Fruit fly (Drosophila melanogaster): ENCODE measurements around the gene Trm7-34.
A peak's percentile ranks its signal among the peaks of the same experiment; 100 is the strongest.

The Trm7-34 gene

DNA sequence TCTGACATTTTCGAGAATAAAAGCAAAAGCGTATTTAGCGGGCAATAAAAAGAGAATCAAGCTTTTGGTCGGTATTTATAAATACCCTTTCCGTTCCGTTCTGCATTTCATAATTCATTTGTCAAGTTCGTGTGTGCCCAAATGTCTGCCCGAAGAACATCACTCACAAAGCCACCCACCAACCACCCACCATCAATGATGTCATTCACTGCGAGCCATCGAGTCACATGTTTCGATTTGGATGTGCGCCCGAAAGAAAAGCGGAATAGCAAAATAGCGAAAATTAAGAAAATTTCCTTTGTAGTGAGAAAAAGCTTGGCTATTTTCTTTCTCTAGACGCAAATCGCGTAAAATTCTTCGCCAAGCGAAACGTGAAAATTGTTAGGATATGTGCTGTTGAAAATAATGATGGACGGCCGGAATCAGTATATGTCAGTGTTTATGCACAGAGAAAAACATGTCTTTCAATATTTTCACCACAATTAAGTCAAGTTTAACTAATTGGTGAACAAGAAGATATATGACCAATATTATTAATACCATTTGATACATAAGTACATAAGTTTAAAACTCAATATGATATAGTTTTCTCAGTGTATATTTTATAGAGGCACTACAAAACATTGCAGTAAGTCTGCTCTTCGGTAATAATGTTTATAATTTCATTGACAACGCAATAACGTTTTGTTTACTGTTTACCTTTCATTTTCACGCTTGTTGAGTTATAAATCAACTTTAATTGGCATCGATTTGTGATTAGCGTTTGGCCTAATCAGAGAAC, 17.6 kb upstream of the Trm7-34 start (continued):
- TF ChIP-seq CG6854 (GFP tag; optimal IDR thresholded peaks at IDR 0.05) (no peak), Hr4 (GFP tag; optimal IDR thresholded peaks at IDR 0.05) (peak; percentile 58), Sox102F (GFP tag; optimal IDR thresholded peaks at IDR 0.05) (peak; percentile 8), Eip78C (GFP tag) (peak; percentile 55), lz (GFP tag; optimal IDR thresholded peaks at IDR 0.05) (no peak), Sox14 (GFP tag; optimal IDR thresholded peaks at IDR 0.05) (peak; percentile 13), topi (GFP tag; optimal IDR thresholded peaks at IDR 0.05) (peak; percentile 23), Sox15 (GFP tag; optimal IDR thresholded peaks at IDR 0.05) (no peak), CG4318 (GFP tag; optimal IDR thresholded peaks at IDR 0.05) (no peak), OdsH (GFP tag; optimal IDR thresholded peaks at IDR 0.05) (peak; percentile 45), Eip93F (GFP tag; optimal IDR thresholded peaks at IDR 0.05) (no peak), fd85E (GFP tag; optimal IDR thresholded peaks at IDR 0.05) (no peak), CG8632 (GFP tag; optimal IDR thresholded peaks at IDR 0.05) (peak; percentile 43), CG31627 (GFP tag; optimal IDR thresholded peaks at IDR 0.05) (peak; percentile 48), CG11902 (GFP tag; optimal IDR thresholded peaks at IDR 0.05) (no peak), CG11762 (GFP tag; optimal IDR thresholded peaks at IDR 0.05; ENCODE audit: insufficient read depth) (no peak), net (GFP tag; optimal IDR thresholded peaks at IDR 0.05) (peak; percentile 40), Blimp-1 (GFP tag; optimal IDR thresholded peaks at IDR 0.05) (no peak), CG8319 (GFP tag; optimal IDR thresholded peaks at IDR 0.05) (no peak), Hr39 (GFP tag; optimal IDR thresholded peaks at IDR 0.05) (peak; percentile 30), CG16779 (tag; optimal IDR thresholded peaks at IDR 0.05) (no peak), CG3032 (tag; optimal IDR thresholded peaks at IDR 0.05) (peak; percentile 4)

- TF ChIP-seq CG34406 (GFP tag; optimal IDR thresholded peaks at IDR 0.05) (no peak), achi (GFP tag; optimal IDR thresholded peaks at IDR 0.05) (no peak), Sox102F (GFP tag; optimal IDR thresholded peaks at IDR 0.05) (no peak), CG11294 (GFP tag; IDR thresholded peaks at IDR 0.05) (no peak), cyc (GFP tag; optimal IDR thresholded peaks at IDR 0.05) (no peak), Eip75B (GFP tag; optimal IDR thresholded peaks at IDR 0.05) (no peak), CG10669 (GFP tag; optimal IDR thresholded peaks at IDR 0.05) (no peak), pdm3 (GFP tag; optimal IDR thresholded peaks at IDR 0.05) (no peak), Hr39 (GFP tag; optimal IDR thresholded peaks at IDR 0.05) (no peak), Hr4 (GFP tag; optimal IDR thresholded peaks at IDR 0.05) (no peak), net (GFP tag; optimal IDR thresholded peaks at IDR 0.05) (no peak), Lpt (GFP tag; optimal IDR thresholded peaks at IDR 0.05) (no peak), CG16779 (tag; optimal IDR thresholded peaks at IDR 0.05) (no peak), Blimp-1 (GFP tag; optimal IDR thresholded peaks at IDR 0.05) (no peak), CG6276 (GFP tag; optimal IDR thresholded peaks at IDR 0.05) (no peak), CG11902 (GFP tag; optimal IDR thresholded peaks at IDR 0.05) (no peak), topi (GFP tag; optimal IDR thresholded peaks at IDR 0.05) (no peak), dac (GFP tag; optimal IDR thresholded peaks at IDR 0.05) (no peak), Ets96B (tag; optimal IDR thresholded peaks at IDR 0.05) (no peak), CG11762 (GFP tag; optimal IDR thresholded peaks at IDR 0.05; ENCODE audit: insufficient read depth) (no peak), dsx (GFP tag; optimal IDR thresholded peaks at IDR 0.05; ENCODE audit: poor library complexity, severe bottlenecking) (no peak), Eip78C (GFP tag) (peak; percentile 63), CG32006 (GFP tag; optimal IDR thresholded peaks at IDR 0.05) (no peak), vri (GFP tag; optimal IDR thresholded peaks at IDR 0.05) (peak; percentile 85), CG31627 (GFP tag; optimal IDR thresholded peaks at IDR 0.05) (no peak), CG6854 (GFP tag; optimal IDR thresholded peaks at IDR 0.05) (no peak), OdsH (GFP tag; optimal IDR thresholded peaks at IDR 0.05) (no peak), CG6808 (GFP tag; optimal IDR thresholded peaks at IDR 0.05) (no peak), CG7368 (GFP tag; optimal IDR thresholded peaks at IDR 0.05) (no peak), ss (GFP tag; optimal IDR thresholded peaks at IDR 0.05) (peak in 1 of 2 experiments; percentile 9), CG9139 (GFP tag; optimal IDR thresholded peaks at IDR 0.05) (no peak), CG10631 (GFP tag; optimal IDR thresholded peaks at IDR 0.05) (no peak), svp (GFP tag) (peak; percentile 87), acj6 (GFP tag; optimal IDR thresholded peaks at IDR 0.05) (no peak), CG3919 (GFP tag; optimal IDR thresholded peaks at IDR 0.05) (peak; percentile 9), Sox15 (GFP tag; optimal IDR thresholded peaks at IDR 0.05) (no peak), CG15336 (GFP tag; IDR thresholded peaks at IDR 0.05) (no peak), CG1621 (tag; optimal IDR thresholded peaks at IDR 0.05) (no peak), spab (GFP tag; optimal IDR thresholded peaks at IDR 0.05) (no peak)
Observed at dm6 chr3R:21150090-21150489, 16.4 kb upstream of the Trm7-34 start.

Data from whole organism, prepupa.